Worm (Caenorhabditis elegans): ENCODE data around the gene bath-23.

DNA sequence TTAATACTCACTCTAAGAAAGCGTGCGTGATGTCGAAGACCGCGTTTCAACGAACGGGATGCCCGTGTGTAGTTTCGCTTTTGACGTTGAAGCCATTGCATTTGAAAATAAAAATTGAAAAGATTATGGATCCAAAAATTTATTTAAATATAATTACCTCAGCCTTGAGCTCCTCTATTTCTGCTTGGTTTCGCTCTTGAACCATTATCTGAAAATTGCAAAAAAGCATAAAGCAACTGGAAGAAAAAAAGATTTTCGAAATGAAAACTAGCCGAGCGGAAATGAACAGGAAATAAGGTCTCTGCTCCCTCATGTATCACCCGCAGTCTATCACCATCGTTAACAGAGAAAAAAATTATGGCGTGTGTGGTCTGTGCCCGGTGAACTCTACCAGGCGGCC lies 4.0 kb upstream of the bath-23 start, which contains the start of gene Y49F6C.6:
- TF ChIP-seq nhr-76 (tag; optimal IDR thresholded peaks at IDR 0.05), result no peak
- TF ChIP-seq unc-62 (GFP tag; optimal IDR thresholded peaks at IDR 0.05), result no peak
- TF ChIP-seq mep-1 (tag; optimal IDR thresholded peaks at IDR 0.05), result no peak
- TF ChIP-seq sptf-1 (tag; optimal IDR thresholded peaks at IDR 0.05), result no peak
- TF ChIP-seq ces-1 (GFP tag; optimal IDR thresholded peaks at IDR 0.05), result no peak
- no peak for TF ChIP-seq lin-13 (tag; optimal IDR thresholded peaks at IDR 0.05)
